Worm (Caenorhabditis elegans): Measurements from ENCODE around the gene twk-4.

- TF ChIP-seq flt-1 (GFP tag; IDR thresholded peaks at IDR 0.05): no peak
- TF ChIP-seq med-1 (GFP tag; optimal IDR thresholded peaks at IDR 0.05; ENCODE audit: insufficient read depth): no peak
- TF ChIP-seq ref-1 (GFP tag; conservative IDR thresholded peaks at IDR 0.05): no peak
These were observed 54.9 kb downstream of the twk-4 start, which contains the start of gene Y9C2UA.1 for ce11 chrII:9139172-9139700.
